Fruit fly (Drosophila melanogaster): ENCODE measurements around the gene mth.

The mth gene

DNA sequence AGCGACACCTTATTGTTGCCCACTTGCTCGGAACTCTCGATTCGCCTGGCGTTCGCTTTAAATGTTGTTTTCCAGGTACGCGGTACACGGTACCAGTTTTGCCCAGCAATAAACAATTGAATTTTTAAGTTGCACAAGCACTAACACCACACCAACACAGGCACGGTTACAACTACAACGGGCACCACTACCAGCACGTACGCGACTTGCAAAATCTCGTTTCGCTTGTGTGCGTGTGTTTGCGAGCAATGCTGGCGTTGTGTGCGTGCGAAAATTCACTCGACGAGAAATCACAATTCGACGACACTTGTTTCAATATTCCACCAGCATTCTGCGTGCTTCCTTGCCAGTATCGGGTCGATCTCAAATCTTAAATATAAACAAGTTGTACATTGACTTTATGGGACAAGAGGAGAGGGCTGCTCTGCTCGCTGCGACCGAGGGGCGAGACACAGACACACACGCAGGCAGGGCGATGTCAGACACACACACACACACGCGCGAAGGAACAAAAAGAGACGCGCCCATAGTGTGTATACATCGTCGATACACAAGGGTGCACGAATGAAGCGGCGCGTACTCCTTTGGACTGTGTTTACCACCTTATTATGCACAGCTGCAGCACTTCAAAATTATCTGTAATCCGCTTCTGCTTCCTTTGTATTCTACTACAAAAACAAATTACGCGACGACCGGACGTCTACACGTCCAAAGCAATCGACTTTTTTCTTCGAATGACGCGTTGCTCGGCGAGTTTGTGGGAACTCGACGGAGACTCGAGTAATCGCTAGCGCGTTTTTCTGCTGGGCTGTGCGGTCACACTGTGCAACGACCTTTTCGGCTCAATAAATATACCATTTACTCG lies 27.4 kb downstream of the mth start, which contains the start of gene fwd (continued):
- TF ChIP-seq CG13296 (GFP tag; optimal IDR thresholded peaks at IDR 0.05) (peak; percentile 18), CG15601 (tag; optimal IDR thresholded peaks at IDR 0.05) (peak; percentile 52), Scr (GFP tag; IDR thresholded peaks at IDR 0.05; ENCODE audit: partially characterized antibody) (no peak; the same call in none of the 2 replicates), CG12155 (GFP tag; optimal IDR thresholded peaks at IDR 0.05) (peak; percentile 100), CG8290 (GFP tag; optimal IDR thresholded peaks at IDR 0.05) (peak; percentile 61), CG8290 (tag; optimal IDR thresholded peaks at IDR 0.05) (peak; percentile 77 to 81), wor (GFP tag; IDR thresholded peaks at IDR 0.05) (no peak), CG9876 (GFP tag; optimal IDR thresholded peaks at IDR 0.05) (no peak), CG5245 (GFP tag; optimal IDR thresholded peaks at IDR 0.05) (no peak), sqz (GFP tag; optimal IDR thresholded peaks at IDR 0.05) (peak; percentile 66), gem (tag; optimal IDR thresholded peaks at IDR 0.05) (no peak), CG12104 (GFP tag; optimal IDR thresholded peaks at IDR 0.05) (no peak), Vsx1 (GFP tag; optimal IDR thresholded peaks at IDR 0.05) (no peak), dmrt11E (tag; optimal IDR thresholded peaks at IDR 0.05) (peak; percentile 10), Sry-β (GFP tag; optimal IDR thresholded peaks at IDR 0.05) (no peak), Hr39 (optimal IDR thresholded peaks at IDR 0.05) (no peak), CG34422 (GFP tag; IDR thresholded peaks at IDR 0.05) (peak; percentile 72; the same call in 1 of the 3 replicates), Antp (GFP tag; optimal IDR thresholded peaks at IDR 0.05) (no peak), CG17359 (tag; optimal IDR thresholded peaks at IDR 0.05) (no peak), CG16863 (GFP tag; optimal IDR thresholded peaks at IDR 0.05) (no peak), CG10431 (GFP tag; optimal IDR thresholded peaks at IDR 0.05) (no peak), CG31365 (tag; optimal IDR thresholded peaks at IDR 0.05) (peak; percentile 14), CG1529 (GFP tag; optimal IDR thresholded peaks at IDR 0.05) (no peak), fd96Cb (tag; optimal IDR thresholded peaks at IDR 0.05) (no peak), Opbp (GFP tag; IDR thresholded peaks at IDR 0.05; ENCODE audit: partially characterized antibody) (peak; percentile 56; the same call in 2 of the 3 replicates), CG30403 (GFP tag; optimal IDR thresholded peaks at IDR 0.05) (no peak), Gsc (GFP tag; IDR thresholded peaks at IDR 0.05) (no peak), crc (GFP tag; optimal IDR thresholded peaks at IDR 0.05) (no peak), CG15696 (tag; optimal IDR thresholded peaks at IDR 0.05) (no peak), CG14710 (tag; optimal IDR thresholded peaks at IDR 0.05) (peak; percentile 91), CG11695 (GFP tag; IDR thresholded peaks at IDR 0.05) (no peak), unc-4 (GFP tag; IDR thresholded peaks at IDR 0.05; ENCODE audit: partially characterized antibody) (0 out of 2 replicates have a peak, but pooled peaks have one; percentile 20), Rfx (GFP tag; IDR thresholded peaks at IDR 0.05) (peak; percentile 34; the same call in 1 of the 2 replicates), wek (GFP tag; optimal IDR thresholded peaks at IDR 0.05) (no peak), chif (GFP tag; optimal IDR thresholded peaks at IDR 0.05) (no peak), dmrt99B (tag; optimal IDR thresholded peaks at IDR 0.05) (no peak), Sox102F (GFP tag; optimal IDR thresholded peaks at IDR 0.05) (no peak), nau (GFP tag; optimal IDR thresholded peaks at IDR 0.05) (peak; percentile 63), CG42726 (GFP tag; IDR thresholded peaks at IDR 0.05; ENCODE audit: partially characterized antibody) (peak; percentile 74), CG8281 (tag; optimal IDR thresholded peaks at IDR 0.05) (no peak), CG1792 (GFP tag; optimal IDR thresholded peaks at IDR 0.05) (no peak), dm (GFP tag; optimal IDR thresholded peaks at IDR 0.05) (peak; percentile 36), z (GFP tag; IDR thresholded peaks at IDR 0.05) (peak; percentile 85), CG4854 (GFP tag; optimal IDR thresholded peaks at IDR 0.05) (peak; percentile 16), Dref (GFP tag; IDR thresholded peaks at IDR 0.05) (peak; percentile 49), CG10321 (GFP tag; IDR thresholded peaks at IDR 0.05) (no peak), zf30C (GFP tag; optimal IDR thresholded peaks at IDR 0.05) (no peak), vvl (GFP tag; IDR thresholded peaks at IDR 0.05) (peak; percentile 45; the same call in 1 of the 2 replicates), chn (GFP tag; optimal IDR thresholded peaks at IDR 0.05) (peak; percentile 6)
